Worm (Caenorhabditis elegans) whole organism, mixed stage, embryonic: ENCODE results near the gene Y71H2AM.20.

Experiments used
- cnd-1 ChIP-seq: fragments of 200-800 bp; sonication (Bioruptor generic); optimal IDR thresholded peaks from 2 replicates; lab custom pipeline; 2018; ENCODE audit warnings: mild to moderate bottlenecking, missing genetic modification characterization, missing compliant biosample characterization
- mab-5 ChIP-seq: fragments of 150-350 bp; optimal IDR thresholded peaks from 2 replicates; lab custom pipeline; 2014; ENCODE audit warnings: missing biosample characterization, missing genetic modification characterization
- nhr-28 ChIP-seq: fragments of 150-350 bp; optimal IDR thresholded peaks from 2 replicates; lab custom pipeline; 2014; ENCODE audit warnings: missing biosample characterization, missing genetic modification characterization
- tbx-8 ChIP-seq: fragments of 200-800 bp; sonication (Bioruptor generic); optimal IDR thresholded peaks from 2 replicates; lab custom pipeline; 2018; ENCODE audit warnings: mild to moderate bottlenecking, missing genetic modification characterization, moderate library complexity, missing compliant biosample characterization
- unc-62 ChIP-seq: fragments of 150-350 bp; optimal IDR thresholded peaks from 2 replicates; lab custom pipeline; 2014; ENCODE audit warnings: missing biosample characterization, missing genetic modification reagents, missing genetic modification characterization

ce11 chrIII:2778655-2779054 is 7.1 kb downstream of the Y71H2AM.20 start, which contains the start of gene laf-1:
- TF ChIP-seq tbx-8 = no peak
- TF ChIP-seq mab-5 (tag; lab: Kevin White, UChicago) = no peak
- no peak for TF ChIP-seq unc-62 (GFP tag; lab: Kevin White, UChicago)
- no peak for TF ChIP-seq cnd-1 (tag; lab: Kevin White, UChicago)
- TF ChIP-seq nhr-28 (tag; lab: Kevin White, UChicago) = no peak
